Fruit fly (Drosophila melanogaster): ENCODE data around the gene Mms19.

DNA sequence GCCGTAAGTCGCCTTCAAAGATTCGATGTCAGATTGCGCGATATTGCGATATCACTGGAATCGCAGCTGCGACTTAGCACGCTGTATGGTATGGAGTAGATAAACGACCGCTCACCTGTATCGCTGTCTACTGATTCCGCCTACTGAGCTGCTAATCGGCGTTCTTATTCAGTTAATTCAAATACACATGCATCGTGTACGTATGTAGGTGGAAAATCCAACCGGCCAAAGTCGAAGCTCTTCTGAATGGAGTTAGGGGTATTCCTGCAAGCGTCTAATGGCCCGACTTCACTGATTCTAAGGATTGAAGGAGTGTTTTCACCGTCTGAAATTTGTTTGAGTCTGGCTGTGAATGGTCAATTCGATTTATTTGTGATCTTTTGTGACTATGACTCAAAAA is 9.2 kb upstream of the Mms19 start, which contains the start of gene CG2604:
- TF ChIP-seq tj (GFP tag; optimal IDR thresholded peaks at IDR 0.05) (peak; percentile 29), toe (GFP tag; optimal IDR thresholded peaks at IDR 0.05) (peak; percentile 71), Crg-1 (GFP tag; optimal IDR thresholded peaks at IDR 0.05) (no peak), kay (GFP tag; ENCODE audit: borderline replicate concordance) (no peak), CG12768 (GFP tag; optimal IDR thresholded peaks at IDR 0.05) (peak; percentile 83), pad (GFP tag; optimal IDR thresholded peaks at IDR 0.05) (peak; percentile 25)
